Worm (Caenorhabditis elegans): Measurements from ENCODE around the gene C36B7.2.

Gene C36B7.2

ce11 chrX:7101477-7101876 is 4.7 kb upstream of the C36B7.2 start, which contains the start of gene C36B7.3:
TSS of gene C36B7.3 (plus strand) at chrX:7101777.
- TF ChIP-seq W03F9.2 (tag; optimal IDR thresholded peaks at IDR 0.05) (no peak), dao-5 (tag; optimal IDR thresholded peaks at IDR 0.05) (no peak), him-1 (tag; optimal IDR thresholded peaks at IDR 0.05) (no peak)

- no peak for TF ChIP-seq him-1 (tag; optimal IDR thresholded peaks at IDR 0.05)
- TF ChIP-seq W03F9.2 (tag; optimal IDR thresholded peaks at IDR 0.05) = no peak
- no peak for TF ChIP-seq dao-5 (tag; optimal IDR thresholded peaks at IDR 0.05)
Observed at ce11 chrX:7112589-7112988, 6.4 kb downstream of the C36B7.2 start, which contains the start of gene C36B7.1. TSS of gene C36B7.1 (plus strand) at chrX:7112889.

- no peak for TF ChIP-seq dao-5 (tag; optimal IDR thresholded peaks at IDR 0.05)
- no peak for TF ChIP-seq him-1 (tag; optimal IDR thresholded peaks at IDR 0.05)
- TF ChIP-seq W03F9.2 (tag; optimal IDR thresholded peaks at IDR 0.05) = no peak
Observed at ce11 chrX:7116896-7117295, 10.7 kb downstream of the C36B7.2 start, which contains the start of gene hen-1. TSS of gene hen-1 (minus strand) at chrX:7116996.

- TF ChIP-seq him-1 (tag; optimal IDR thresholded peaks at IDR 0.05) (no peak), W03F9.2 (tag; optimal IDR thresholded peaks at IDR 0.05) (no peak), dao-5 (tag; optimal IDR thresholded peaks at IDR 0.05) (no peak)
Observed at ce11 chrX:7122655-7123054, 16.5 kb downstream of the C36B7.2 start.

- TF ChIP-seq dao-5 (tag; optimal IDR thresholded peaks at IDR 0.05) (no peak), W03F9.2 (tag; optimal IDR thresholded peaks at IDR 0.05) (no peak), him-1 (tag; optimal IDR thresholded peaks at IDR 0.05) (no peak)
Observed at ce11 chrX:7124044-7124443, 17.8 kb downstream of the C36B7.2 start.

ce11 chrX:7125178-7125577 is 19.0 kb downstream of the C36B7.2 start:
- no peak for TF ChIP-seq W03F9.2 (tag; optimal IDR thresholded peaks at IDR 0.05)
- no peak for TF ChIP-seq him-1 (tag; optimal IDR thresholded peaks at IDR 0.05)
- TF ChIP-seq dao-5 (tag; optimal IDR thresholded peaks at IDR 0.05) = no peak

ce11 chrX:7126348-7126747 is 20.1 kb downstream of the C36B7.2 start, which contains the start of gene ist-1:
TSS of gene ist-1 (plus strand) at chrX:7126648.
- TF ChIP-seq him-1 (tag; optimal IDR thresholded peaks at IDR 0.05) (no peak), dao-5 (tag; optimal IDR thresholded peaks at IDR 0.05) (no peak), W03F9.2 (tag; optimal IDR thresholded peaks at IDR 0.05) (no peak)

- TF ChIP-seq dao-5 (tag; optimal IDR thresholded peaks at IDR 0.05) (no peak), him-1 (tag; optimal IDR thresholded peaks at IDR 0.05) (no peak), W03F9.2 (tag; optimal IDR thresholded peaks at IDR 0.05) (no peak)
Observed at ce11 chrX:7128615-7129014, 22.4 kb downstream of the C36B7.2 start.

- no peak for TF ChIP-seq dao-5 (tag; optimal IDR thresholded peaks at IDR 0.05)
- TF ChIP-seq W03F9.2 (tag; optimal IDR thresholded peaks at IDR 0.05) = no peak
- TF ChIP-seq him-1 (tag; optimal IDR thresholded peaks at IDR 0.05) = no peak
Observed at ce11 chrX:7129460-7129859, 23.3 kb downstream of the C36B7.2 start.

ce11 chrX:7131206-7131605 is 25.0 kb downstream of the C36B7.2 start:
- no peak for TF ChIP-seq dao-5 (tag; optimal IDR thresholded peaks at IDR 0.05)
- no peak for TF ChIP-seq W03F9.2 (tag; optimal IDR thresholded peaks at IDR 0.05)
- TF ChIP-seq him-1 (tag; optimal IDR thresholded peaks at IDR 0.05) = no peak

- TF ChIP-seq him-1 (tag; optimal IDR thresholded peaks at IDR 0.05) (no peak), W03F9.2 (tag; optimal IDR thresholded peaks at IDR 0.05) (no peak), dao-5 (tag; optimal IDR thresholded peaks at IDR 0.05) (no peak)
Observed at ce11 chrX:7139614-7140013, 33.4 kb downstream of the C36B7.2 start, which contains the start of gene clec-86. TSS of gene clec-86 (plus strand) at chrX:7139875.

ce11 chrX:7140682-7141254 is 34.6 kb downstream of the C36B7.2 start:
- TF ChIP-seq him-1 (tag; optimal IDR thresholded peaks at IDR 0.05) (no peak), dao-5 (tag; optimal IDR thresholded peaks at IDR 0.05) (no peak), W03F9.2 (tag; optimal IDR thresholded peaks at IDR 0.05) (no peak)

ce11 chrX:7143515-7143914 is 37.3 kb downstream of the C36B7.2 start, which contains the start of gene alh-10:
TSS of gene alh-10 (minus strand) at chrX:7143641.
- no peak for TF ChIP-seq W03F9.2 (tag; optimal IDR thresholded peaks at IDR 0.05)
- TF ChIP-seq dao-5 (tag; optimal IDR thresholded peaks at IDR 0.05) = no peak
- no peak for TF ChIP-seq him-1 (tag; optimal IDR thresholded peaks at IDR 0.05)

- TF ChIP-seq dao-5 (tag; optimal IDR thresholded peaks at IDR 0.05) (no peak), him-1 (tag; optimal IDR thresholded peaks at IDR 0.05) (no peak), W03F9.2 (tag; optimal IDR thresholded peaks at IDR 0.05) (no peak)
Observed at ce11 chrX:7149670-7150069, 43.5 kb downstream of the C36B7.2 start.
